Worm (Caenorhabditis elegans): ENCODE data around the gene F44B9.9.

The F44B9.9 gene

DNA sequence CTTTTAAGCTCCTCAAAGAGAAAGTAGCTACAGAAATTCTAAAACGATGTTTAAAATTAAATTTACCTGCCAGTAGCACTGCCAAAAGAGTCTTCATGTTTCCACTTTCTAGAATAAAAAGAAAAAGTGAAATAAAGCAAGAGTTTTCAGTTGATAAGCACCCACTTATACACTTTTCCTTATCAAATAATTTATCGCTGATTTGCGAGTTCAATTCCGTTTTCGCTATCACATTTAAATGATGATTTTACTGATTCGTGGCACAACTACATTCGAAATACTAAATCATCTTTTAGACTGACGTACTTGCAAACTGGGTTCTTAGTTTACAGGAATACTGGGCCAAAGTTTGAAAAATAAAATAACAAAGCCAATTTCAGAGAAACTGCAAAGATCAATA, 20.1 kb upstream of the F44B9.9 start, which contains the start of gene K12H4.7:
Gene K12H4.7 (minus strand): TSS at position 138 of the 400 bp plus-strand sequence.
- TF ChIP-seq hif-1 (tag; optimal IDR thresholded peaks at IDR 0.05), result no peak
- TF ChIP-seq pqm-1 (tag; optimal IDR thresholded peaks at IDR 0.05), result peak; percentile 91
- peak; percentile 36 for TF ChIP-seq T20F7.1 (GFP tag; optimal IDR thresholded peaks at IDR 0.05)
- peak; percentile 1 for TF ChIP-seq aha-1 (tag)
- no peak for TF ChIP-seq aly-2 (tag; optimal IDR thresholded peaks at IDR 0.05)
- peak; percentile 76 for TF ChIP-seq nhr-28 (tag; optimal IDR thresholded peaks at IDR 0.05)

DNA sequence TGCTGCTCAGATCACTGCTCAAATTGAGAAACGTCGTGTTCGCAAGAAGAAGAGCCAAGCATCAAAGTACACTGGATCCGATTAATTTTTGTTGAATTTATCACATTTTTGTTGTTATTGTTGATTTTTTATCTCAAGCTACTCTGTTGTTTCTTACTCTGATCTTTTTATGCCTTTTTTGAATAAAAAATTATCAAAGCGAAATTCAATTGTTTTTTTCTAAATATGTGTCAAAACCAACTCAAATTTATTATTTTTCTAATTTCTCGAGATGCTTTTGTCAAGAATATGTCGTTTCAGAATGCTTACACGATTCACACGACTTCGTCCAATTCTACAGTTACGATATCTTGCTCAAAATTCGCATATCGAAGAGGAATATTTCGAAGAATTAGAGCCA, 16.5 kb upstream of the F44B9.9 start, which contains the start of gene K12H4.2:
Gene K12H4.2 (plus strand): TSS at position 301 of the 400 bp plus-strand sequence.
- no peak for TF ChIP-seq nhr-102 (tag; optimal IDR thresholded peaks at IDR 0.05)

DNA sequence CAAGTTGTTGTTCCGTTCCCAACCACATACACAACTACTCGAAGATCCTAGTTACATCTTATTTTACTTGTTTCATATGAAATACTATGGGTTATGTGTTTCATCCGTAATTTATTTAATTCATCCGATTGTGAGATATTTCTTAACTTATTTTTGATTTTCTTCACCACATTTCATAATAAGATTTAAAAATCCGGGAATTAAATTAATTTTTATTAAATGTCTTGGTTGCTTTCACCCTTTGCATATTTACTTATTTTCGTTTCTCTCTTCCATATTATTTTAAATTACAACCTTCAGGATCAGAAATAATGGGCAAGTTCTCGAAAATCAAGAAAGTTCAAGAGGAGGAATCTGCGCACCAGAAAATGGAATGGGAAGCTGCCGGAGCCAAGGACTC, 14.9 kb upstream of the F44B9.9 start, which contains the start of gene K12H4.3:
Gene K12H4.3 (plus strand): TSS at position 301 of the 400 bp plus-strand sequence.
- TF ChIP-seq cey-2 (tag; optimal IDR thresholded peaks at IDR 0.05; ENCODE audit: borderline replicate concordance, insufficient read depth), result no peak
- no peak for TF ChIP-seq Y48G9A.11 (GFP tag; IDR thresholded peaks at IDR 0.05)
- TF ChIP-seq unc-62 (GFP tag; optimal IDR thresholded peaks at IDR 0.05 in 1 of 2), result peak in 1 of 2 experiments; percentile 79
- TF ChIP-seq unc-62 (tag; optimal IDR thresholded peaks at IDR 0.05), result no peak
- 0 out of 2 replicates have a peak, but pooled peaks have one; percentile 20 for TF ChIP-seq lin-38 (GFP tag; IDR thresholded peaks at IDR 0.05)
- TF ChIP-seq lin-1 (GFP tag; IDR thresholded peaks at IDR 0.05), result 0 out of 2 replicates have a peak, but pooled peaks have one; percentile 8
- TF ChIP-seq zfp-3 (GFP tag; conservative IDR thresholded peaks at IDR 0.05), result no peak
- no peak for TF ChIP-seq Y105C5A.15 (GFP tag; IDR thresholded peaks at IDR 0.05)
- no peak for TF ChIP-seq ceh-44 (GFP tag; IDR thresholded peaks at IDR 0.05)
- TF ChIP-seq dmd-8 (GFP tag; IDR thresholded peaks at IDR 0.05), result no peak

DNA sequence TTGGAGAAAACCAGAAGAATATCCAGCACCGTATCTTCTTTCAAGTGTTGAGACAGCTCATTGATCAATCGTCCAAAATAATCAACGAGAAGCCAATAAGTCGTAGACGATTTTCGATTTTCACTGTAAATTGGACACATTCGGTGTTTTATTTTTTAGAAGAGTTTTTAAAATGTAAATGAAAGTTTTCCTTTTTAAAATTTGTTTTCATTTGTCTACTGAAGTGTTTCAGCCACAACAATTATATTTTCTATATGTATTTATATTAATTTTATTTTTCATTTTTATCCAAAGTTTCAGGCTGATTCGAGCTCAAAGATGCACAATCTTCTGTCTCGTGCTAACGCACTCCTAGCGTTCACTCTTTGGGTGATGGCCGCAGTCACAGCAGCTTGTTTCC, 13.9 kb upstream of the F44B9.9 start, which contains the start of gene spcs-3:
Gene spcs-3 (plus strand): TSS at position 301 of the 400 bp plus-strand sequence.
- TF ChIP-seq madf-9 (GFP tag; conservative IDR thresholded peaks at IDR 0.05) (no peak), daf-16 (GFP tag; optimal IDR thresholded peaks at IDR 0.05) (no peak), daf-16 (tag; optimal IDR thresholded peaks at IDR 0.05) (peak; percentile 18), aha-1 (tag) (peak; percentile 45)

DNA sequence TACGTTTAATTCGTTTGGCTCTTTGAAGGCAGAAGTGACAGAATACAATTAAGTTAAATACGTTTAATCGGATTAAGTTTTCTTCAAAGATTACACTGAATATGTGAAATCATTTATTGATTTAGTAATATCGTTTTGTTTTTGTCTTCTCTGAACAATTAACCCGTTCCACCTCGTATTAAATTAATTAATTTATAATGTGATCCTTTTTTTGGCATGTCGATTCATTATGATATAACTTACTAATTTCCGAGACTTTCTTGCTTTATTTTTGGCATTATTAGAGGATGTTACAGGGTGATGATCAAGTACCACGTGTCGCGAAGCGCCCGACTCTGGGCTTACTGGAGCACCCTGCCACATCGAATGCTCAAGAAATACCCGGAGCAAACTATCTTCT, 13.3 kb upstream of the F44B9.9 start, which contains the start of gene K12H4.5:
Gene K12H4.5 (plus strand): TSS at position 301 of the 400 bp plus-strand sequence.
- no peak for TF ChIP-seq ZK337.2 (GFP tag; IDR thresholded peaks at IDR 0.05)
- TF ChIP-seq duxl-1 (tag; optimal IDR thresholded peaks at IDR 0.05; ENCODE audit: poor library complexity), result no peak
- no peak for TF ChIP-seq sdz-12 (GFP tag; optimal IDR thresholded peaks at IDR 0.05)
- no peak for TF ChIP-seq mxl-3 (GFP tag; optimal IDR thresholded peaks at IDR 0.05)
- TF ChIP-seq nhr-6 (tag; optimal IDR thresholded peaks at IDR 0.05), result no peak
- no peak for TF ChIP-seq F44E2.7 (GFP tag; IDR thresholded peaks at IDR 0.05)

DNA sequence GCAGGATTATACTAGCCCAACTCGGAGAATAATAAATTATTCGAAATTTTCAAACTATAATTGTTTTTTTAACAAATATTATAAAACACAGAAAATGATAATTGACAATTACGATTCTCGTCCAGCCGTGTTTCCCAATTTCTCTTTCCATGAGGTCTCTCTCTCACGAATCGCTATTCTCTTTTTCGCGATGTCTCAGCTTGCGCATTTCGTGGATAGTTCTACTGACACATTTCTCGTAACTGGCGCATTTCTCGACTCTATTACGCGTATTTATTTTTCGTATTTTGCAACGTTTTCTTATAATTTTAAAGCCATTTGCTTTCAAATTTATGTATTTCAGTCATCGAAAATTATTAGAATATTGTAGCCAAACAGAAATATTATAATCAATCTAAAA, 12.9 kb upstream of the F44B9.9 start:
- TF ChIP-seq F44E2.7 (GFP tag; IDR thresholded peaks at IDR 0.05) (peak; percentile 76; the same call in 1 of the 2 replicates), lir-3 (tag; optimal IDR thresholded peaks at IDR 0.05) (peak; percentile 85), nhr-111 (GFP tag; optimal IDR thresholded peaks at IDR 0.05) (no peak), zip-2 (tag; optimal IDR thresholded peaks at IDR 0.05) (peak; percentile 88), daf-16 (GFP tag; optimal IDR thresholded peaks at IDR 0.05) (peak; percentile 62 to 80), daf-16 (tag; optimal IDR thresholded peaks at IDR 0.05) (peak; percentile 90), sdz-12 (GFP tag; optimal IDR thresholded peaks at IDR 0.05) (peak; percentile 99), F37D6.2 (tag; optimal IDR thresholded peaks at IDR 0.05) (peak; percentile 94), Y5F2A.4 (GFP tag; optimal IDR thresholded peaks at IDR 0.05) (peak; percentile 32), R02D3.7 (tag; optimal IDR thresholded peaks at IDR 0.05) (peak; percentile 47), arid-1 (GFP tag; conservative IDR thresholded peaks at IDR 0.05) (peak; percentile 98), daf-8 (GFP tag; IDR thresholded peaks at IDR 0.05) (0 out of 2 replicates have a peak, but pooled peaks have one; percentile 85), nhr-6 (tag; optimal IDR thresholded peaks at IDR 0.05) (peak; percentile 92), T26A8.4 (GFP tag; IDR thresholded peaks at IDR 0.05) (peak; percentile 83), ceh-62 (tag; optimal IDR thresholded peaks at IDR 0.05) (peak; percentile 42), hif-1 (tag; optimal IDR thresholded peaks at IDR 0.05) (peak; percentile 65 to 98), fos-1 (tag; optimal IDR thresholded peaks at IDR 0.05) (no peak), unc-39 (tag; optimal IDR thresholded peaks at IDR 0.05) (no peak), tra-1 (GFP tag; IDR thresholded peaks at IDR 0.05) (peak; percentile 99), cey-2 (tag; optimal IDR thresholded peaks at IDR 0.05; ENCODE audit: borderline replicate concordance, insufficient read depth) (peak; percentile 68), dmd-9 (GFP tag; IDR thresholded peaks at IDR 0.05) (peak; percentile 99), lin-13 (GFP tag; optimal IDR thresholded peaks at IDR 0.05) (peak; percentile 99)
